Fruit fly (Drosophila melanogaster) whole organism, wandering third instar larva: ENCODE data around the gene Ac3.
A peak's percentile ranks its signal among the peaks of the same experiment; 100 is the strongest.

Source experiments
- CG32264 ChIP-seq: fragments of 200-800 bp; sonication (Bioruptor generic); optimal IDR thresholded peaks from 2 replicates; lab custom pipeline; 2016; ENCODE audit warnings: missing biosample characterization, missing genetic modification characterization
- Myc ChIP-seq: fragments of >200 bp; optimal IDR thresholded peaks from 2 replicates; lab custom pipeline; 2017
- Rel ChIP-seq, 2 experiments: fragments of 200-800 bp; sonication (Bioruptor generic) in 1 of 2; optimal IDR thresholded peaks; 2 replicates in 1 of 2; 3 replicates in 1 of 2; lab custom pipeline; 2016 to 2019; ENCODE audit warnings: mild to moderate bottlenecking in 2 of 2, missing biosample characterization in 2 of 2, missing genetic modification characterization in 2 of 2, moderate library complexity in 1 of 2
- h ChIP-seq: fragments of 200-800 bp; sonication (Bioruptor generic); optimal IDR thresholded peaks from 3 replicates; lab custom pipeline; 2016; ENCODE audit warnings: missing biosample characterization, mild to moderate bottlenecking, missing genetic modification characterization
- pan ChIP-seq: fragments of >200 bp; optimal IDR thresholded peaks from 2 replicates; lab custom pipeline; 2017

DNA sequence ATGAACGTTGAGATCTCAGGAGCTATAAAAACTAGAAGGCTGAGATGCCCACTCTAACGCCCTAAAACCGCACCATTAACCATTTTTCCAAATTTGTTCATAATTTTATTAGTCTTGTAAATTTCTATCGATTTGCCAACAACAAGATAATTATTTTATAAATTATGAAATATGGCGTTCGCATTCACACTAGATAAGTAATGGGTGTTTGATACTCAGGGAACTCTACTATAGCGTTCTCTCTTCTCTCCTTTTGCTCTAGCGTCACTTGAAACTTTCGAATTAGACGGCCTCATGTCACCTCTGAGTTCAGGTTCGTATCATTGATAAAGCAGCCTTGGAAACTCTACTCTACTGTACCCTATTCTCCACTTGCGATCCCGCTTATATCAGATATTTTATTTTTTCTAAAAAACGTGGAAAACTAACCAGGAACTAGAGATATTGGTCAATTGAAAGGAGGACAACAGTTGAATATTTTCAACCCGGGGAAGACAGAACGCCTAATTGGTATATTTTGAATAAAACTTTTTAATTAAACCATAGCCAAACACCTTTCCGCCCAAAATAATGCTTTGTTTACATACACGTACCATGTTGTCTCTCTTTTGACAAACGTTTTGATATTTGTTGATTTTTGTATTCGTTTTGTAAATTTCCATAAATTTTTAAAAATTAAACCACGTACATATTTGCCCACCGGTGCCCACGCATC is 50.8 kb downstream of the Ac3 start:
- TF ChIP-seq Myc (peak; percentile 17), Rel (GFP tag; optimal IDR thresholded peaks at IDR 0.05; lab: Kevin White, UChicago) (no peak), Rel (tag; optimal IDR thresholded peaks at IDR 0.05; lab: Kevin White, UChicago) (no peak), h (no peak), pan (lab: Kevin White, UChicago) (no peak), CG32264 (GFP tag; lab: Kevin White, UChicago) (no peak)
